Fruit fly (Drosophila melanogaster) whole organism, embryonic: ENCODE measurements around the gene Or7a.
A peak's percentile ranks its signal among the peaks of the same experiment; 100 is the strongest.

Experiments used
- BtbVII ChIP-seq: fragments of 200-800 bp; sonication (Bioruptor generic); optimal IDR thresholded peaks from 3 replicates; lab custom pipeline; 2017; ENCODE audit warnings: missing biosample characterization, mild to moderate bottlenecking, missing genetic modification characterization
- CG10209 ChIP-seq: fragments of 200-800 bp; sonication (Bioruptor generic); optimal IDR thresholded peaks from 3 replicates; lab custom pipeline; 2017; ENCODE audit warnings: missing biosample characterization, mild to moderate bottlenecking, missing genetic modification characterization, missing genetic modification reagents
- CG1024 ChIP-seq: fragments of 200-800 bp; sonication (Bioruptor generic); IDR thresholded peaks from 2 replicates; pipeline ENCODE4 v1.3.6; 2022; ENCODE audit warnings: missing biosample characterization, missing genetic modification characterization
- CG12219 ChIP-seq: fragments of 200-800 bp; sonication (Bioruptor generic); optimal IDR thresholded peaks from 3 replicates; lab custom pipeline; 2018; ENCODE audit warnings: missing biosample characterization, mild to moderate bottlenecking, missing genetic modification characterization
- CG13775 ChIP-seq: fragments of 200-800 bp; sonication (Bioruptor generic); optimal IDR thresholded peaks from 3 replicates; lab custom pipeline; 2017; ENCODE audit warnings: missing biosample characterization, mild to moderate bottlenecking, missing genetic modification characterization
- CG14667 ChIP-seq: fragments of 200-800 bp; sonication (Bioruptor generic); IDR thresholded peaks from 2 replicates; pipeline ENCODE4 v1.3.6; 2022; ENCODE audit warnings: missing biosample characterization, missing genetic modification characterization
- CG14860 ChIP-seq: fragments of 200-800 bp; sonication (Bioruptor generic); IDR thresholded peaks from 3 replicates; pipeline ENCODE4 v1.3.6; 2022; ENCODE audit warnings: missing biosample characterization, missing genetic modification characterization; ENCODE audit not compliant: partially characterized antibody
- CG15601 ChIP-seq: fragments of 200-800 bp; sonication (Bioruptor generic); optimal IDR thresholded peaks from 3 replicates; lab custom pipeline; 2019; ENCODE audit warnings: missing biosample characterization, mild to moderate bottlenecking, missing genetic modification characterization, moderate library complexity
- CG17328 ChIP-seq: fragments of 200-800 bp; sonication (Bioruptor generic); IDR thresholded peaks from 2 replicates; pipeline ENCODE4 v1.3.6; 2022; ENCODE audit warnings: missing biosample characterization, missing genetic modification characterization
- CG18599 ChIP-seq: fragments of 200-800 bp; sonication (Bioruptor generic); optimal IDR thresholded peaks from 3 replicates; lab custom pipeline; 2017; ENCODE audit warnings: missing biosample characterization, missing genetic modification characterization, mild to moderate bottlenecking, moderate library complexity, missing genetic modification reagents
- CG18619 ChIP-seq: fragments of 200-800 bp; sonication (Bioruptor generic); optimal IDR thresholded peaks from 3 replicates; lab custom pipeline; 2017; ENCODE audit warnings: missing biosample characterization, mild to moderate bottlenecking, missing genetic modification characterization
- CG3065 ChIP-seq: fragments of 200-800 bp; sonication (Bioruptor generic); optimal IDR thresholded peaks from 2 replicates; lab custom pipeline; 2016; ENCODE audit warnings: missing biosample characterization, missing genetic modification characterization
- CG31388 ChIP-seq: fragments of 200-800 bp; sonication (Bioruptor generic); optimal IDR thresholded peaks from 2 replicates; lab custom pipeline; 2016; ENCODE audit warnings: missing biosample characterization, missing genetic modification characterization
- CG32767 ChIP-seq: fragments of 200-800 bp; sonication (Bioruptor generic); IDR thresholded peaks from 2 replicates; pipeline ENCODE4 v1.3.6; 2022; ENCODE audit warnings: missing biosample characterization, missing genetic modification characterization
- CG3838 ChIP-seq: fragments of 200-800 bp; sonication (Bioruptor generic); optimal IDR thresholded peaks from 3 replicates; lab custom pipeline; 2016; ENCODE audit warnings: missing biosample characterization, missing genetic modification characterization
- CG4820 ChIP-seq: fragments of 200-800 bp; sonication (Bioruptor generic); optimal IDR thresholded peaks from 3 replicates; lab custom pipeline; 2016; ENCODE audit warnings: missing biosample characterization, missing genetic modification characterization
- CG5180 ChIP-seq: fragments of 200-800 bp; sonication (Bioruptor generic); optimal IDR thresholded peaks from 3 replicates; lab custom pipeline; 2017; ENCODE audit warnings: missing biosample characterization, missing genetic modification characterization, mild to moderate bottlenecking, moderate library complexity, missing genetic modification reagents
- CG6854 ChIP-seq: fragments of 200-800 bp; sonication (Bioruptor generic); optimal IDR thresholded peaks from 3 replicates; lab custom pipeline; 2017; ENCODE audit warnings: missing biosample characterization, mild to moderate bottlenecking, missing genetic modification characterization
- CG8944 ChIP-seq: fragments of 200-800 bp; sonication (Bioruptor generic); optimal IDR thresholded peaks from 3 replicates; lab custom pipeline; 2016; ENCODE audit warnings: missing biosample characterization, missing genetic modification characterization
- CG9797 ChIP-seq: fragments of 200-800 bp; sonication (Bioruptor generic); optimal IDR thresholded peaks from 3 replicates; lab custom pipeline; 2018; ENCODE audit warnings: missing biosample characterization, mild to moderate bottlenecking, missing genetic modification characterization
- CTCF ChIP-seq: fragments of 200-800 bp; sonication (Bioruptor generic); optimal IDR thresholded peaks from 2 replicates; lab custom pipeline; 2017; ENCODE audit warnings: missing biosample characterization, mild to moderate bottlenecking, missing genetic modification characterization, moderate library complexity
- D19B ChIP-seq: fragments of 200-800 bp; sonication (Bioruptor generic); optimal IDR thresholded peaks from 2 replicates; lab custom pipeline; 2017; ENCODE audit warnings: missing biosample characterization, mild to moderate bottlenecking, missing genetic modification characterization
- Dbx ChIP-seq: fragments of 200-800 bp; sonication (Bioruptor generic); IDR thresholded peaks from 3 replicates; pipeline ENCODE4 v1.3.6; 2022; ENCODE audit warnings: missing biosample characterization, missing genetic modification characterization
- Dref ChIP-seq: fragments of 200-800 bp; sonication (Bioruptor generic); IDR thresholded peaks from 2 replicates; pipeline ENCODE4 v1.3.6; 2022; ENCODE audit warnings: missing biosample characterization, missing genetic modification characterization
- Drgx ChIP-seq: fragments of 200-800 bp; sonication (Bioruptor generic); IDR thresholded peaks from 2 replicates; pipeline ENCODE4 v1.3.6; 2022; ENCODE audit warnings: missing biosample characterization, missing genetic modification characterization
- Fer2 ChIP-seq: fragments of 200-800 bp; sonication (Bioruptor generic); optimal IDR thresholded peaks from 2 replicates; lab custom pipeline; 2018; ENCODE audit warnings: missing biosample characterization, mild to moderate bottlenecking, missing genetic modification characterization, moderate library complexity
- Hmx ChIP-seq: fragments of 200-800 bp; sonication (Bioruptor generic); optimal IDR thresholded peaks from 2 replicates; lab custom pipeline; 2016; ENCODE audit warnings: missing biosample characterization, missing genetic modification characterization
- Hr3 ChIP-seq: fragments of 200-800 bp; sonication (Bioruptor generic); optimal IDR thresholded peaks from 3 replicates; lab custom pipeline; 2016; ENCODE audit warnings: missing biosample characterization, missing genetic modification characterization
- Hr51 ChIP-seq, 2 experiments: fragments of 200-800 bp; sonication (Bioruptor generic); optimal IDR thresholded peaks; 2 replicates in 1 of 2; 3 replicates in 1 of 2; lab custom pipeline; 2016 to 2018; ENCODE audit warnings: missing biosample characterization in 2 of 2, missing genetic modification characterization in 2 of 2, mild to moderate bottlenecking in 1 of 2, moderate library complexity in 1 of 2
- Lhr ChIP-seq: fragments of 200-800 bp; sonication (Bioruptor generic); optimal IDR thresholded peaks from 3 replicates; lab custom pipeline; 2017; ENCODE audit warnings: mild to moderate bottlenecking, missing biosample characterization, missing genetic modification reagents, missing genetic modification characterization
- Meics ChIP-seq: fragments of 200-800 bp; sonication (Bioruptor generic); optimal IDR thresholded peaks from 2 replicates; lab custom pipeline; 2017; ENCODE audit warnings: missing biosample characterization, mild to moderate bottlenecking, missing genetic modification characterization
- Oli ChIP-seq: fragments of 200-800 bp; sonication (Bioruptor generic); optimal IDR thresholded peaks from 2 replicates; lab custom pipeline; 2018; ENCODE audit warnings: missing biosample characterization, mild to moderate bottlenecking, missing genetic modification characterization, moderate library complexity
- Six4 ChIP-seq: fragments of 200-800 bp; sonication (Bioruptor generic); optimal IDR thresholded peaks from 2 replicates; lab custom pipeline; 2016; ENCODE audit warnings: missing biosample characterization, missing genetic modification characterization
- Sox102F ChIP-seq: fragments of 200-800 bp; sonication (Bioruptor generic); optimal IDR thresholded peaks from 2 replicates; lab custom pipeline; 2018; ENCODE audit warnings: missing biosample characterization, mild to moderate bottlenecking, missing genetic modification characterization, moderate library complexity
- Spps ChIP-seq: fragments of 200-800 bp; sonication (Bioruptor generic); optimal IDR thresholded peaks from 2 replicates; lab custom pipeline; 2018; ENCODE audit warnings: missing biosample characterization, mild to moderate bottlenecking, missing genetic modification characterization
- bab2 ChIP-seq: fragments of 200-800 bp; sonication (Bioruptor generic); optimal IDR thresholded peaks from 2 replicates; lab custom pipeline; 2016; ENCODE audit warnings: missing biosample characterization, missing genetic modification characterization
- br ChIP-seq: fragments of >200 bp; optimal IDR thresholded peaks from 2 replicates; lab custom pipeline; 2017
- cas ChIP-seq: fragments of 200-800 bp; sonication (Bioruptor generic); IDR thresholded peaks from 2 replicates; pipeline ENCODE4 v1.3.6; 2022; ENCODE audit warnings: missing biosample characterization, missing genetic modification characterization
- cato ChIP-seq: fragments of 200-800 bp; sonication (Bioruptor generic); optimal IDR thresholded peaks from 2 replicates; lab custom pipeline; 2016; ENCODE audit warnings: missing biosample characterization, missing genetic modification characterization, borderline replicate concordance
- caup ChIP-seq: fragments of 200-800 bp; sonication (Bioruptor generic); optimal IDR thresholded peaks from 3 replicates; lab custom pipeline; 2017; ENCODE audit warnings: missing biosample characterization, mild to moderate bottlenecking, missing genetic modification characterization, moderate library complexity; ENCODE audit not compliant: severe bottlenecking
- disco-r ChIP-seq: fragments of 200-800 bp; sonication (Bioruptor generic); optimal IDR thresholded peaks from 2 replicates; lab custom pipeline; 2016; ENCODE audit warnings: missing biosample characterization, missing genetic modification characterization
- gem ChIP-seq: fragments of 200-800 bp; sonication (Bioruptor generic); optimal IDR thresholded peaks from 2 replicates; lab custom pipeline; 2019; ENCODE audit warnings: missing biosample characterization, mild to moderate bottlenecking, missing genetic modification characterization, moderate library complexity
- insv ChIP-seq, 2 experiments: fragments of 200-800 bp; sonication (Bioruptor generic); optimal IDR thresholded peaks; 3 replicates each; lab custom pipeline; 2016 to 2018; ENCODE audit warnings: missing biosample characterization in 2 of 2, missing genetic modification characterization in 2 of 2
- mam ChIP-seq: fragments of 200-800 bp; sonication (Bioruptor generic); optimal IDR thresholded peaks from 3 replicates; lab custom pipeline; 2016; ENCODE audit warnings: missing biosample characterization, missing genetic modification characterization
- onecut ChIP-seq: fragments of 200-800 bp; sonication (Bioruptor generic); IDR thresholded peaks from 2 replicates; pipeline ENCODE4 v1.3.6; 2022; ENCODE audit warnings: missing biosample characterization, missing genetic modification characterization
- sd ChIP-seq: fragments of 200-800 bp; sonication (Bioruptor generic); optimal IDR thresholded peaks from 3 replicates; lab custom pipeline; 2018; ENCODE audit warnings: missing biosample characterization, mild to moderate bottlenecking, missing genetic modification characterization, moderate library complexity
- so ChIP-seq: fragments of 200-800 bp; sonication (Bioruptor generic); IDR thresholded peaks from 3 replicates; pipeline ENCODE4 v1.3.6; 2022; ENCODE audit warnings: missing biosample characterization, missing genetic modification characterization
- sug ChIP-seq: fragments of 200-800 bp; optimal IDR thresholded peaks from 2 replicates; lab custom pipeline; 2019; ENCODE audit warnings: missing biosample characterization, mild to moderate bottlenecking, missing genetic modification characterization, moderate library complexity
- tap ChIP-seq: fragments of 200-800 bp; optimal IDR thresholded peaks from 3 replicates; lab custom pipeline; 2019; ENCODE audit warnings: missing biosample characterization, mild to moderate bottlenecking, missing genetic modification characterization, moderate library complexity
- tx ChIP-seq: fragments of 200-800 bp; sonication (Bioruptor generic); optimal IDR thresholded peaks from 2 replicates; lab custom pipeline; 2016; ENCODE audit warnings: missing biosample characterization, missing genetic modification characterization
- wor ChIP-seq: fragments of 200-800 bp; sonication (Bioruptor generic); IDR thresholded peaks from 2 replicates; pipeline ENCODE4 v1.3.6; 2022; ENCODE audit warnings: missing biosample characterization, missing genetic modification characterization

Or7a gene

DNA sequence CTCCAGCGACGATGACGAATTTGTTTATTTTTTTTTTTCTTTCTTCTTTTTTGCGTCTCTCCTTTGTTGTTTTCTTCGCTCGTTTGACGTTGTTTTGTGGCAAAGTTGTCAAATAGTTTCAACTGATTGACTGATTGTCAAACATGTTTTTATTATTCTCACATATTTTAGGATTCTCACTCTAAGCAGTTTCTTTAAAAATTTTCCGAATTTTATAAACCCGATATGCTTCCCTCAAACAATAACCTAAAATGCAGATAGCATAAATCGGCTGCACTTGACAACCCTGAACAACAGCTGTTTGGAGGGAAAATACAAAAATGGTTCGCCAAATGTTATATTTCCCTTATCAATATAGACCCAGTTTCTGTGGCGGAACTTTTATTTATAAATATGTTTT is 22.0 kb downstream of the Or7a start, which contains the start of gene CG17982 (continued):
- TF ChIP-seq CG18619 (GFP tag; lab: Kevin White, UChicago), result peak; percentile 77
- TF ChIP-seq Spps, result peak; percentile 63
- TF ChIP-seq disco-r, result peak; percentile 64
- peak; percentile 17 for TF ChIP-seq CTCF
- TF ChIP-seq CG13775, result peak; percentile 78
- peak; percentile 62 for TF ChIP-seq sd
- TF ChIP-seq CG3065, result peak; percentile 2
- TF ChIP-seq CG1024 (GFP tag; lab: Robert Waterston, UW), result 0 out of 2 replicates have a peak, but pooled peaks have one; percentile 27
- TF ChIP-seq cas (GFP tag; lab: Robert Waterston, UW), result peak; percentile 58; the same call in 1 of the 2 replicates
- TF ChIP-seq sug (tag; lab: Kevin White, UChicago), result peak; percentile 87
- peak in 1 of 2 experiments; percentile 61 for TF ChIP-seq insv (GFP tag; optimal IDR thresholded peaks at IDR 0.05; lab: Kevin White, UChicago)
- peak; percentile 47 for TF ChIP-seq cato
- peak; percentile 77 for TF ChIP-seq Hr3 (GFP tag; lab: Kevin White, UChicago)
- TF ChIP-seq CG8944 (GFP tag; lab: Kevin White, UChicago), result peak; percentile 77
- TF ChIP-seq Hr51 (GFP tag; optimal IDR thresholded peaks at IDR 0.05; lab: Kevin White, UChicago), result peak; percentile 58 to 87
- TF ChIP-seq CG5180 (GFP tag; lab: Kevin White, UChicago), result peak; percentile 46
- peak; percentile 82 for TF ChIP-seq Six4 (GFP tag; lab: Kevin White, UChicago)
- peak; percentile 84 for TF ChIP-seq Meics (GFP tag; lab: Kevin White, UChicago)
- peak; percentile 46 for TF ChIP-seq wor (GFP tag; lab: Robert Waterston, UW)
- TF ChIP-seq so (GFP tag; lab: Robert Waterston, UW), result peak; percentile 77; the same call in 2 of the 3 replicates
- TF ChIP-seq br (lab: Kevin White, UChicago), result no peak
- TF ChIP-seq CG14667 (GFP tag; lab: Robert Waterston, UW), result peak; percentile 44
- TF ChIP-seq Dbx (GFP tag; lab: Robert Waterston, UW), result peak; percentile 66
- peak; percentile 80 for TF ChIP-seq CG32767 (GFP tag; lab: Robert Waterston, UW)
- peak; percentile 90 for TF ChIP-seq mam (GFP tag; lab: Kevin White, UChicago)
- TF ChIP-seq CG12219, result peak; percentile 71
- peak; percentile 74 for TF ChIP-seq CG10209 (GFP tag; lab: Kevin White, UChicago)
- TF ChIP-seq CG14860 (GFP tag; lab: Robert Waterston, UW), result no peak
- TF ChIP-seq BtbVII (GFP tag; lab: Kevin White, UChicago), result peak; percentile 82
- TF ChIP-seq CG18599, result peak; percentile 87
- TF ChIP-seq Oli (tag; lab: Kevin White, UChicago), result peak; percentile 73
- TF ChIP-seq CG4820, result peak; percentile 29
- TF ChIP-seq Sox102F (GFP tag; lab: Kevin White, UChicago), result peak; percentile 89
- peak; percentile 89 for TF ChIP-seq bab2 (GFP tag; lab: Kevin White, UChicago)
- TF ChIP-seq Drgx (GFP tag; lab: Robert Waterston, UW), result peak; percentile 89
- TF ChIP-seq CG6854 (GFP tag; lab: Kevin White, UChicago), result peak; percentile 43
- TF ChIP-seq caup (GFP tag; lab: Kevin White, UChicago), result peak; percentile 82
- TF ChIP-seq CG17328, result peak; percentile 83
- TF ChIP-seq gem (tag; lab: Kevin White, UChicago), result peak; percentile 92
- peak; percentile 83 for TF ChIP-seq tap (tag; lab: Kevin White, UChicago)
- TF ChIP-seq CG3838 (GFP tag; lab: Kevin White, UChicago), result peak; percentile 61
- no peak; the same call in 1 of the 2 replicates for TF ChIP-seq Dref (GFP tag; lab: Robert Waterston, UW)
- TF ChIP-seq D19B (GFP tag; lab: Kevin White, UChicago), result no peak
- peak; percentile 29 for TF ChIP-seq Lhr (GFP tag; lab: Kevin White, UChicago)
- TF ChIP-seq Fer2 (tag; lab: Kevin White, UChicago), result peak; percentile 80
- TF ChIP-seq CG9797 (GFP tag; lab: Kevin White, UChicago), result no peak
- TF ChIP-seq tx (GFP tag; lab: Kevin White, UChicago), result peak; percentile 84
- TF ChIP-seq CG15601 (tag; lab: Kevin White, UChicago), result peak; percentile 82
- peak; percentile 65 for TF ChIP-seq onecut (GFP tag; lab: Robert Waterston, UW)
- no peak for TF ChIP-seq CG31388 (GFP tag; lab: Kevin White, UChicago)
- TF ChIP-seq Hmx (GFP tag; lab: Kevin White, UChicago), result peak; percentile 53
